Fruit fly (Drosophila melanogaster) whole organism, embryonic: ENCODE results near the gene CG5254.
A peak's percentile ranks its signal among the peaks of the same experiment; 100 is the strongest.

Experiments
- CG1024 ChIP-seq: fragments of 200-800 bp; sonication (Bioruptor generic); IDR thresholded peaks from 2 replicates; pipeline ENCODE4 v1.3.6; 2022; ENCODE audit warnings: missing biosample characterization, missing genetic modification characterization
- CG10321 ChIP-seq: fragments of 200-800 bp; sonication (Bioruptor generic); IDR thresholded peaks from 2 replicates; pipeline ENCODE4 v1.3.6; 2022; ENCODE audit warnings: missing biosample characterization, missing genetic modification characterization
- CG10366 ChIP-seq: fragments of 200-800 bp; sonication (Bioruptor generic); IDR thresholded peaks from 2 replicates; pipeline ENCODE4 v1.3.6; 2022; ENCODE audit warnings: missing biosample characterization, missing genetic modification characterization
- CG10959 ChIP-seq: fragments of 200-800 bp; sonication (Bioruptor generic); IDR thresholded peaks from 2 replicates; pipeline ENCODE4 v1.3.6; 2022; ENCODE audit warnings: missing biosample characterization, missing genetic modification characterization
- CG11247 ChIP-seq: fragments of 200-800 bp; sonication (Bioruptor generic); IDR thresholded peaks from 2 replicates; pipeline ENCODE4 v1.3.6; 2022; ENCODE audit warnings: missing biosample characterization, missing genetic modification characterization
- CG12744 ChIP-seq: fragments of 200-800 bp; sonication (Bioruptor generic); optimal IDR thresholded peaks from 2 replicates; lab custom pipeline; 2016; ENCODE audit warnings: missing biosample characterization, missing genetic modification characterization
- CG13123 ChIP-seq: fragments of 200-800 bp; sonication (Bioruptor generic); optimal IDR thresholded peaks from 2 replicates; lab custom pipeline; 2016; ENCODE audit warnings: missing biosample characterization, missing genetic modification characterization
- CG13296 ChIP-seq: fragments of 200-800 bp; sonication (Bioruptor generic); optimal IDR thresholded peaks from 3 replicates; lab custom pipeline; 2018; ENCODE audit warnings: missing biosample characterization, mild to moderate bottlenecking, missing genetic modification characterization
- CG17385 ChIP-seq: fragments of 200-800 bp; sonication (Bioruptor generic); optimal IDR thresholded peaks from 3 replicates; lab custom pipeline; 2018; ENCODE audit warnings: missing biosample characterization, mild to moderate bottlenecking, missing genetic modification characterization
- CG1832 ChIP-seq: fragments of 200-800 bp; sonication (Bioruptor generic); optimal IDR thresholded peaks from 2 replicates; lab custom pipeline; 2017; ENCODE audit warnings: missing biosample characterization, mild to moderate bottlenecking, missing genetic modification characterization, inconsistent platforms
- CG18764 ChIP-seq: fragments of 200-800 bp; sonication (Bioruptor generic); optimal IDR thresholded peaks from 3 replicates; lab custom pipeline; 2016; ENCODE audit warnings: missing biosample characterization, missing genetic modification characterization
- CG2116 ChIP-seq: fragments of 200-800 bp; sonication (Bioruptor generic); optimal IDR thresholded peaks from 3 replicates; lab custom pipeline; 2018; ENCODE audit warnings: missing biosample characterization, mild to moderate bottlenecking, missing genetic modification characterization
- CG2199 ChIP-seq: fragments of 200-800 bp; sonication (Bioruptor generic); IDR thresholded peaks from 3 replicates; pipeline ENCODE4 v1.3.6; 2022; ENCODE audit warnings: missing biosample characterization, missing genetic modification characterization
- CG3995 ChIP-seq: fragments of 200-800 bp; sonication (Bioruptor generic); optimal IDR thresholded peaks from 3 replicates; lab custom pipeline; 2016; ENCODE audit warnings: missing biosample characterization, missing genetic modification characterization
- CG4617 ChIP-seq: fragments of 200-800 bp; sonication (Bioruptor generic); optimal IDR thresholded peaks from 3 replicates; lab custom pipeline; 2016; ENCODE audit warnings: missing biosample characterization, missing genetic modification characterization, borderline replicate concordance
- CG4730 ChIP-seq: fragments of 200-800 bp; sonication (Bioruptor generic); IDR thresholded peaks from 2 replicates; pipeline ENCODE4 v1.3.6; 2022; ENCODE audit warnings: missing biosample characterization, missing genetic modification characterization
- CG5245 ChIP-seq: fragments of 200-800 bp; sonication (Bioruptor generic); optimal IDR thresholded peaks from 3 replicates; lab custom pipeline; 2016; ENCODE audit warnings: missing biosample characterization, missing genetic modification characterization
- CG5953 ChIP-seq: fragments of 200-800 bp; sonication (Bioruptor generic); IDR thresholded peaks from 2 replicates; pipeline ENCODE4 v1.3.6; 2022; ENCODE audit warnings: missing biosample characterization, missing genetic modification characterization
- CG7271 ChIP-seq: fragments of 200-800 bp; sonication (Bioruptor generic); optimal IDR thresholded peaks from 2 replicates; lab custom pipeline; 2018; ENCODE audit warnings: missing biosample characterization, mild to moderate bottlenecking, missing genetic modification characterization, moderate library complexity
- CG8944 ChIP-seq: fragments of 200-800 bp; sonication (Bioruptor generic); optimal IDR thresholded peaks from 3 replicates; lab custom pipeline; 2016; ENCODE audit warnings: missing biosample characterization, missing genetic modification characterization
- CG9817 ChIP-seq: fragments of 200-800 bp; sonication (Bioruptor generic); optimal IDR thresholded peaks from 2 replicates; lab custom pipeline; 2018; ENCODE audit warnings: missing biosample characterization, mild to moderate bottlenecking, missing genetic modification characterization, moderate library complexity
- CHES-1-like ChIP-seq: fragments of 200-800 bp; sonication (Bioruptor generic); optimal IDR thresholded peaks from 2 replicates; lab custom pipeline; 2016; ENCODE audit warnings: missing biosample characterization, missing genetic modification characterization
- D19B ChIP-seq: fragments of 200-800 bp; sonication (Bioruptor generic); optimal IDR thresholded peaks from 2 replicates; lab custom pipeline; 2017; ENCODE audit warnings: missing biosample characterization, mild to moderate bottlenecking, missing genetic modification characterization
- Deaf1 ChIP-seq: fragments of 200-800 bp; optimal IDR thresholded peaks from 3 replicates; lab custom pipeline; 2019; ENCODE audit warnings: missing biosample characterization, mild to moderate bottlenecking, missing genetic modification characterization, moderate library complexity
- Dp ChIP-seq: fragments of 200-800 bp; sonication (Bioruptor generic); optimal IDR thresholded peaks from 2 replicates; lab custom pipeline; 2018; ENCODE audit warnings: missing biosample characterization, mild to moderate bottlenecking, missing genetic modification characterization, moderate library complexity
- H2.0 ChIP-seq: fragments of 200-800 bp; sonication (Bioruptor generic); IDR thresholded peaks from 2 replicates; pipeline ENCODE4 v1.3.6; 2022; ENCODE audit warnings: missing biosample characterization, missing genetic modification characterization
- Sox102F ChIP-seq: fragments of 200-800 bp; sonication (Bioruptor generic); optimal IDR thresholded peaks from 2 replicates; lab custom pipeline; 2018; ENCODE audit warnings: missing biosample characterization, mild to moderate bottlenecking, missing genetic modification characterization, moderate library complexity
- Tbp ChIP-seq: fragments of >200 bp; optimal IDR thresholded peaks from 2 replicates; lab custom pipeline; 2018; ENCODE audit warnings: missing biosample characterization, missing genetic modification characterization
- YL-1 ChIP-seq: fragments of 200-800 bp; sonication (Bioruptor generic); optimal IDR thresholded peaks from 3 replicates; lab custom pipeline; 2017; ENCODE audit warnings: missing biosample characterization, mild to moderate bottlenecking, missing genetic modification characterization
- ac ChIP-seq: fragments of 200-800 bp; sonication (Bioruptor generic); optimal IDR thresholded peaks from 3 replicates; lab custom pipeline; 2017; ENCODE audit warnings: missing biosample characterization, mild to moderate bottlenecking, missing genetic modification characterization
- al ChIP-seq: fragments of 200-800 bp; sonication (Bioruptor generic); IDR thresholded peaks from 2 replicates; pipeline ENCODE4 v1.3.6; 2022; ENCODE audit warnings: missing biosample characterization, missing genetic modification characterization
- chn ChIP-seq: fragments of 200-800 bp; sonication (Bioruptor generic); optimal IDR thresholded peaks from 2 replicates; lab custom pipeline; 2016; ENCODE audit warnings: missing biosample characterization, missing genetic modification characterization
- dmrt11E ChIP-seq: fragments of 200-800 bp; sonication (Bioruptor generic); optimal IDR thresholded peaks from 3 replicates; lab custom pipeline; 2018; ENCODE audit warnings: missing biosample characterization, mild to moderate bottlenecking, missing genetic modification characterization, moderate library complexity
- dpn ChIP-seq, 2 experiments: fragments of 200-800 bp; sonication (Bioruptor generic); optimal IDR thresholded peaks; 3 replicates each; lab custom pipeline; 2016; ENCODE audit warnings: missing biosample characterization in 2 of 2, missing genetic modification characterization in 2 of 2
- eyg ChIP-seq: fragments of 200-800 bp; sonication (Bioruptor generic); optimal IDR thresholded peaks from 3 replicates; lab custom pipeline; 2016; ENCODE audit warnings: missing biosample characterization, missing genetic modification characterization
- fd96Cb ChIP-seq: fragments of 200-800 bp; sonication (Bioruptor generic); optimal IDR thresholded peaks from 2 replicates; lab custom pipeline; 2018; ENCODE audit warnings: missing biosample characterization, mild to moderate bottlenecking, missing genetic modification characterization, moderate library complexity
- gsb ChIP-seq: fragments of 200-800 bp; sonication (Bioruptor generic); IDR thresholded peaks from 2 replicates; pipeline ENCODE4 v1.3.6; 2022; ENCODE audit warnings: missing biosample characterization, missing genetic modification characterization
- hbn ChIP-seq: fragments of 200-800 bp; sonication (Bioruptor generic); IDR thresholded peaks from 2 replicates; pipeline ENCODE4 v1.3.6; 2022; ENCODE audit warnings: missing biosample characterization, missing genetic modification characterization; ENCODE audit not compliant: partially characterized antibody
- inv ChIP-seq: fragments of 200-800 bp; sonication (Bioruptor generic); IDR thresholded peaks from 2 replicates; pipeline ENCODE4 v1.3.6; 2022; ENCODE audit warnings: missing biosample characterization, missing genetic modification characterization; ENCODE audit not compliant: partially characterized antibody
- jumu ChIP-seq: fragments of 200-800 bp; sonication (Bioruptor generic); optimal IDR thresholded peaks from 3 replicates; lab custom pipeline; 2016; ENCODE audit warnings: missing biosample characterization, missing genetic modification characterization
- kay ChIP-seq: fragments of 200-800 bp; sonication (Bioruptor generic); optimal IDR thresholded peaks from 2 replicates; lab custom pipeline; 2016; ENCODE audit warnings: missing biosample characterization, missing genetic modification characterization
- lab ChIP-seq: fragments of 200-800 bp; sonication (Bioruptor generic); optimal IDR thresholded peaks from 3 replicates; lab custom pipeline; 2017; ENCODE audit warnings: missing biosample characterization, missing genetic modification characterization, mild to moderate bottlenecking, moderate library complexity, missing genetic modification reagents
- lov ChIP-seq, 2 experiments: fragments of 200-800 bp in 1 of 2; fragments of >200 bp in 1 of 2; sonication (Bioruptor generic) in 1 of 2; IDR thresholded peaks in 1 of 2; optimal IDR thresholded peaks in 1 of 2; 2 replicates in 1 of 2; 3 replicates in 1 of 2; pipeline versions ENCODE4 v1.3.6 to Lab custom; 2017 to 2022; ENCODE audit warnings: missing biosample characterization in 1 of 2, missing genetic modification characterization in 1 of 2
- mirr ChIP-seq: fragments of 200-800 bp; sonication (Bioruptor generic); optimal IDR thresholded peaks from 3 replicates; lab custom pipeline; 2018; ENCODE audit warnings: missing biosample characterization, mild to moderate bottlenecking, missing genetic modification characterization
- nom ChIP-seq: fragments of 200-800 bp; sonication (Bioruptor generic); optimal IDR thresholded peaks from 2 replicates; lab custom pipeline; 2017; ENCODE audit warnings: missing biosample characterization, missing genetic modification characterization, mild to moderate bottlenecking, moderate library complexity, missing genetic modification reagents
- peb ChIP-seq: fragments of 200-800 bp; sonication (Bioruptor generic); IDR thresholded peaks from 2 replicates; pipeline ENCODE4 v1.3.6; 2022; ENCODE audit warnings: missing biosample characterization, missing genetic modification characterization
- pros ChIP-seq: fragments of 200-800 bp; sonication (Bioruptor generic); optimal IDR thresholded peaks from 3 replicates; lab custom pipeline; 2019; ENCODE audit warnings: missing biosample characterization, mild to moderate bottlenecking, missing genetic modification characterization, moderate library complexity
- ranshi ChIP-seq: fragments of 200-800 bp; sonication (Bioruptor generic); IDR thresholded peaks from 2 replicates; pipeline ENCODE4 v1.3.6; 2022; ENCODE audit warnings: missing biosample characterization, missing genetic modification characterization
- slou ChIP-seq: fragments of 200-800 bp; sonication (Bioruptor generic); optimal IDR thresholded peaks from 3 replicates; lab custom pipeline; 2016; ENCODE audit warnings: missing biosample characterization, missing genetic modification characterization
- wdn ChIP-seq: fragments of 200-800 bp; sonication (Bioruptor generic); IDR thresholded peaks from 2 replicates; pipeline ENCODE4 v1.3.6; 2022; ENCODE audit warnings: missing biosample characterization, missing genetic modification characterization
- yki ChIP-seq: fragments of >200 bp; optimal IDR thresholded peaks from 3 replicates; lab custom pipeline; 2018

The CG5254 gene

dm6 chrX:765039-765508 is 14.9 kb downstream of the CG5254 start, which contains the start of gene RpL22 (continued):
- peak; percentile 62 for TF ChIP-seq gsb (GFP tag; lab: Robert Waterston, UW)
- no peak for TF ChIP-seq hbn (GFP tag; lab: Robert Waterston, UW)
- peak; percentile 69 for TF ChIP-seq H2.0 (GFP tag; lab: Robert Waterston, UW)
- TF ChIP-seq CG1024 (GFP tag; lab: Robert Waterston, UW), result peak; percentile 78
- TF ChIP-seq CG17385 (GFP tag; lab: Kevin White, UChicago), result peak; percentile 96
- TF ChIP-seq jumu (GFP tag; lab: Kevin White, UChicago), result peak; percentile 75
- TF ChIP-seq CG18764 (GFP tag; lab: Kevin White, UChicago), result peak; percentile 87
- TF ChIP-seq CHES-1-like, result peak; percentile 92
- no peak for TF ChIP-seq CG1832
- peak; percentile 60 for TF ChIP-seq Sox102F (GFP tag; lab: Kevin White, UChicago)
- TF ChIP-seq CG12744 (GFP tag; lab: Kevin White, UChicago), result peak; percentile 84
- peak; percentile 54 for TF ChIP-seq Deaf1
- TF ChIP-seq ranshi, result peak; percentile 79
- no peak for TF ChIP-seq yki (lab: Kevin White, UChicago)
- TF ChIP-seq mirr (GFP tag; lab: Kevin White, UChicago), result peak; percentile 86
- TF ChIP-seq CG13123 (GFP tag; lab: Kevin White, UChicago), result peak; percentile 79
- peak; percentile 75 for TF ChIP-seq CG8944 (GFP tag; lab: Kevin White, UChicago)
- TF ChIP-seq CG10321 (GFP tag; lab: Robert Waterston, UW), result peak; percentile 70
- peak; percentile 79 for TF ChIP-seq CG10366 (GFP tag; lab: Robert Waterston, UW)
- peak; percentile 88 for TF ChIP-seq CG13296 (GFP tag; lab: Kevin White, UChicago)
- TF ChIP-seq CG11247 (GFP tag; lab: Robert Waterston, UW), result peak; percentile 82
- peak; percentile 76 for TF ChIP-seq wdn (GFP tag; lab: Robert Waterston, UW)
- no peak for TF ChIP-seq pros (GFP tag; lab: Kevin White, UChicago)
- peak; percentile 75 for TF ChIP-seq al (GFP tag; lab: Robert Waterston, UW)
- peak; percentile 16 for TF ChIP-seq Tbp (GFP tag; lab: Kevin White, UChicago)
- peak; percentile 64 for TF ChIP-seq kay (GFP tag; lab: Kevin White, UChicago)
- TF ChIP-seq CG4617 (GFP tag; lab: Kevin White, UChicago), result peak; percentile 81
- TF ChIP-seq CG10959, result peak; percentile 68
- peak; percentile 53 for TF ChIP-seq fd96Cb (tag; lab: Kevin White, UChicago)
- peak; percentile 77 for TF ChIP-seq CG9817 (tag; lab: Kevin White, UChicago)
- peak; percentile 97 for TF ChIP-seq lab (GFP tag; lab: Kevin White, UChicago)
- peak; percentile 72 for TF ChIP-seq ac
- TF ChIP-seq CG5245, result peak; percentile 77
- no peak for TF ChIP-seq lov (optimal IDR thresholded peaks at IDR 0.05; lab: Kevin White, UChicago)
- peak; percentile 93 for TF ChIP-seq lov (GFP tag; IDR thresholded peaks at IDR 0.05; lab: Robert Waterston, UW)
- TF ChIP-seq CG2116 (GFP tag; lab: Kevin White, UChicago), result peak; percentile 99
- TF ChIP-seq CG3995, result peak; percentile 81
- TF ChIP-seq eyg (GFP tag; lab: Kevin White, UChicago), result peak; percentile 83
- TF ChIP-seq peb (GFP tag; lab: Robert Waterston, UW), result peak; percentile 55; the same call in 1 of the 2 replicates
- peak; percentile 69 for TF ChIP-seq D19B
- peak; percentile 86 for TF ChIP-seq slou
- TF ChIP-seq dmrt11E (tag; lab: Kevin White, UChicago), result peak; percentile 74
- no peak; the same call in 1 of the 2 replicates for TF ChIP-seq inv (GFP tag; lab: Robert Waterston, UW)
- TF ChIP-seq CG4730, result peak; percentile 71
- TF ChIP-seq CG5953 (GFP tag; lab: Robert Waterston, UW), result peak; percentile 75
- TF ChIP-seq nom, result peak; percentile 87
- TF ChIP-seq Dp (GFP tag; lab: Kevin White, UChicago), result peak; percentile 59
- peak; percentile 82 for TF ChIP-seq CG7271
- TF ChIP-seq dpn (GFP tag; optimal IDR thresholded peaks at IDR 0.05; lab: Kevin White, UChicago), result peak; percentile 70 to 93
- TF ChIP-seq CG2199 (GFP tag; lab: Robert Waterston, UW), result peak; percentile 89
- TF ChIP-seq chn (GFP tag; lab: Kevin White, UChicago), result peak; percentile 82
- peak; percentile 96 for TF ChIP-seq YL-1
